Worm (Caenorhabditis elegans) whole organism, mixed stage, embryonic: Measurements from ENCODE around the gene F22B8.7.

Source experiments
- unc-62 ChIP-seq: fragments of 150-350 bp; optimal IDR thresholded peaks from 2 replicates; lab custom pipeline; 2014; ENCODE audit warnings: missing biosample characterization, missing genetic modification reagents, missing genetic modification characterization
- zip-8 ChIP-seq: fragments of 150-350 bp; optimal IDR thresholded peaks from 2 replicates; lab custom pipeline; 2014; ENCODE audit warnings: missing biosample characterization, missing genetic modification characterization

DNA sequence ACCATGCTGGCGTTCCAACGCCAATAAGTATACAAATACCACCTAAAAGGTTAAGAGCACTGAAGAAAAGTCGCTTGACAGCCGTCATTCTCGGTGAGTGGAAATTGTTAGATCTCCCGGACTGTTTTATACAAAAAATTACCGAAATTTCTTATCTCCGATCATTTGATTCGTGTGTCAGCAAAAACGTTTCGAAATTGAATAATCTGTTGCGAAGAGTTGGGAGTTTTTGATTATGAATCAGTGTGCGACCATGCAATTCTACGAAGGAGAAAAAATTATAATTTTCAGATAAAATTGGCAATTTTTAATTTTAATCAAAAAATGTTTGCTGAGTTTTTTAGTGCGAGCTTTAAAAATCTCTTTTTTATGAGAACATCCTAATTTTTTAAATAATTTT lies 45.1 kb downstream of the F22B8.7 start, which contains the start of gene clc-11:
- TF ChIP-seq zip-8 (tag; lab: Kevin White, UChicago) (no peak), unc-62 (GFP tag; lab: Kevin White, UChicago) (no peak)
